Fruit fly (Drosophila melanogaster) ovary, adult (tissue): Measurements from ENCODE around the gene CG11313.
A peak's percentile ranks its signal among the peaks of the same experiment; 100 is the strongest.

ENCODE experiments used
- CG17801 ChIP-seq: fragments of 200-800 bp; optimal IDR thresholded peaks from 2 replicates; lab custom pipeline; 2019; ENCODE audit warnings: missing biosample characterization, mild to moderate bottlenecking, missing genetic modification characterization, moderate library complexity; ENCODE audit not compliant: partially characterized antibody

Gene CG11313

DNA sequence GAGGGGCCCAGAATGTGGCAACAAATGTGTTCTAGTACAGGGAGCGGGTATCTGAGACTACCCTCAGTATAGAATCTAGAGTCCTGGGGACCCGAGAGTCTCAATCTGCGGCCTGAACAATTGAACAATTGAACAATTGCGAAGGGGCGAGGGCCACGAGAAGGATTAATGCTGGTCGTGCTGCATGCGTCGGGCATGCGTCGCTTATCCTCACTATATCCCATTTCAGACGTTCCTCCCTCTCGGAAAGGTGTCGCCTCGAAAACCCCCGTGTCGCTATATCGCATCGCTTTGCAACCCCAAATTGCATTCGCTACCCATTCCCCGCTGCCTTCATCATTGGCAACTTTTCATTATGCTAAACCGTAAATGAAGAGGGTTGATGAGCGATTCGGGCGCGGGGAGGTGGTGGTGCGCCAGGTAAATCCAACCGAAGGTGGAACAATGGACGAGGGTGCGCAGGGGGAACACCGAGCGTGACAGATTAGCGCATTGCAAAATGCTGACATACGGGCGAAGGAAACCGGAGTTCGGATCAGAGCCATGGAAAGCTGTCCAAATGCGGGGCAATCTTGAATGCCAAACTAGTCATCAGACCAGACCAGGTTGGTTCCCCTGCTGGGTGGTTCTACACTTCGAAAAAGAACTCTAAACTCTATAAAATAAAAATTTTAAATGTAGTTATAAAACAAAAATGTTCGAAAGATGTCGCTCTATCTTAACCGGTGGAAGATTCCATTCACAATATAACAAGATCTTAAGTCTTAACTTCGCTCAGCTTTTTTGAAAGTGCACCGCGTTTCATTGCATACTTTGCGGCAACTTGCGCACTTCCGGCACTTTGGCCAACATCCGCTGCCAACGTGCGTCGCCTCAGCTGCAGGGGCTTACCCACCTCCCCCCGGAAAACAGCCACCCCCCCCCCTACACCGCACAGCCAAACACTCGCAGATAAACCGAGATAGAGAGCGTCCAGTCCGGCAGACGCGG is 28.1 kb upstream of the CG11313 start:
- no peak for TF ChIP-seq CG17801 (GFP tag; lab: Kevin White, UChicago)

DNA sequence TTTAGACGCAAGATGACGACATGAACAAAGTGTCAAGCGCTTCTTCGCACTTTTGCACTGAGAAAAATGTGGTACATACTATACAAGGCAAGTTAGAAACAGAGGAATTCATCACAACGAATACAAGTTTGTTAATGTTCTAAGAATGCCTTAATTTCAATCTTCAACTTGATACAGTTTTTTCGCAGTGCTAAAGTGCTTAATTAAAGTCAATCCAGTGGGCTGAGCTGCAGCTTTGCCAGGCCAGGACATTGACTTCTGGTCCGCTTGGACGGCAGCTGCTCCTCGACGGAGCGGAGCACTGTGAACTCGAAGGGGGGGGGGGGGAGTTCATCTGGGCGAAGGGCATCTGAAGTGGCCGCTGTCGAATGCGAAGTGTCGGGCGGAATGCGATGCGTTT is 25.2 kb upstream of the CG11313 start:
- TF ChIP-seq CG17801 (GFP tag; lab: Kevin White, UChicago), result no peak

DNA sequence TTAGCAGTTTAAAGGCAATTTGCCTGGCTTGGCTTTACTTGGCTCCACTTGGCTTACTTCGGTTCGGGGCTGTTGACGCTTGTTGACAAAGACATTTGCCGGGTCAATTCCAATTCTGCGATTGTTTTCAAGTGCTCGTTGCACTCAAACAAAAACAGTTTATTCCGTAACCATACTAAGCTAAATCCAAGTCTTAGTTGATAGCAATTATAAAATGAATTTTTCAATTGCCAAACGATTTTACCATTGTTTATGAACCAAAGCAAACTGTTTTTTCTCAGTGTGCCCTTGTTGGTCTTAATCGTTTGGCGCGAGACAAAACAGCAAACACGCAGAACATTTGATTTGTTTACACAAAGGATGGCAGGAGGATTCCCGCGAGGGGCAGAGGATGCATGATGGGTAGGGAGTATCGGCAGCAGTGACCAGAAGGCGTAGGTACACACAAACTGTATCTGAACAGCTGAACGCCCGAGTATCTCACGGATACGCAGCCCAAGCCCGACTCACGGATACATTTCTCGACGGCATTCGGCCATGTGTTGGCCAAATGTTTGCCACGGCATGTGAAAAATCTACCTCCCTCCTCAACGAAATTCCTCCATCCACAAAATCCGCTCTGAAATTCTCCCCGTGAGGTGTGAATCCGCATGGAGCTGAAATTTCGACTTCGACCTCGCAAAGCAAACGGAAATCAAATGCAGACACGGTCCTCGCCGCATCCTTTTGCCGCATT is 23.7 kb upstream of the CG11313 start:
- no peak for TF ChIP-seq CG17801 (GFP tag; lab: Kevin White, UChicago)

DNA sequence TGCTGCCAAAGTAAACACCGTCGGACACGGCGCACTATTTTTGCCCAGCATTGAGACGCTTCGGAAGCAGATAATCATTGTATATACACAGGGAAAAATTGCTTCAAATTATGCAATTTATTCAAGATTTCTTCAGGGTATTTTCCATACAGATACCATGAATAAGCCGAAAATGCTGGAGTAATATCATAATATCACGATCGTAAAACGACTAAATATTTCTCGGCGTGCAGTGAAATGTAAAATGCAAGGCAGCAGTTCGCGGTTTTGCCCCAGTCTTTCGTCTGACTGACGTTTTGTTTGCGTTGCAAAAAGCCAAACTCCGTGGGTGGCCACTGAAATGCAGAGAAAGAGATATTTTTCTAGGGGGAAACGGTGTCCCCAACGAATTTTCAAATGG is 19.9 kb upstream of the CG11313 start:
- peak; percentile 74 for TF ChIP-seq CG17801 (GFP tag; lab: Kevin White, UChicago)

DNA sequence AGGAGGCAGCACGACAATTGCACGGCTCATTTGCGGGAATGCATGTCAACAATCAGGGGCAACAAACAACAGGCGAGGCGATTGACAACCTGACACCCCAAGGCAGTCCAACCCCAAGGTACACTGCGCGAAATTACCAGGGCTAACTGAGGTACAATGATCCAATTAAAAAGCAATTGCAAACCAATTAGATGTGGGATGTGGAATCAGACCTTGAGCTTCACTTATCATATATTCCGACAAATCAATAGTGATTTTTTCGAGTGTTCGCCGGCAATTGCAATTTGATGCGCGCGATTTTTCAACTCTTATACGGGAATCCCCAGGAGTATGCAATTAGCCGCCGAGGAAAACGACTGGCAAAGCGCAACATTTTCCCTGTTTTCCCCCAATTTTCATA is 16.1 kb upstream of the CG11313 start:
- no peak for TF ChIP-seq CG17801 (GFP tag; lab: Kevin White, UChicago)

DNA sequence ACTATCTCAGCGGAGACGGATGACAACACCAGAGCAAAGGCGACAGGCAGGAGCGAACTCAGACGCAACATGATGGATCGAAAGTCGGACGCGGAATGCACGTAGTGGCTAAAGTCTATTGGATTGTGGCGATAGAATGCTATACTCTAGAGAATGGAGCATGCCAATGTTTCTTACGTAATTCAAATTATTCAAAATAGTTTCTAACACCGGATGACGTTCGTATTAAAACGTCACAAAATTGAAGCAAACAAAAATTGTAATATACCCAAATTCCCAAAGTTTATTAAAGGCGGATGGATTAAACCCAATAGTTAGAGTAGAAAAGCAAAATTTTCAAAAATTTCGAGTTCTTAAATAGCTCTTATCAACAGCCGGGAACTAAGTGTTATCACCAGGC is 15.2 kb upstream of the CG11313 start, which contains the start of gene Npc2h:
Gene Npc2h, minus strand, starts transcription at position 101 of the 400 bp plus-strand sequence.
- no peak for TF ChIP-seq CG17801 (GFP tag; lab: Kevin White, UChicago)

DNA sequence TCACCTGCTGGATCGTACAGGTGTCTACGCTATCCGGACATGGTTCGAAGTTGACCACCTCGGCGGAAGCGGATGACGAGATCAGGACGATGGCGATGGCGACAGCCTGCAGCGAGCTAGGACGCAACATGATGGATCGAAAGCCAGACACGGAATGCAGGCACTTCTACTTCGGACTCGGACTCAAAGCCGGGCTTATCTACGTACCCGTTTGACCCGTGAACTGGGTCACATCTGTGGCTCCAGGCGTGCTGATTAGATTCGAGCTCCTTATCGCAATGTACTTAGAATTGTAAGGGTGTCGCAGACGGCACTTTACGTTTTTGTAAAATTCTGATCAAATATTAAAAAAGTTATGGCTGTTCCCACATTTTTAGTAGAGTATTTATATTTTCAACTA is 14.1 kb upstream of the CG11313 start, which contains the start of gene Npc2g:
Gene Npc2g, minus strand, starts transcription at position 160 of the 400 bp plus-strand sequence.
- no peak for TF ChIP-seq CG17801 (GFP tag; lab: Kevin White, UChicago)

DNA sequence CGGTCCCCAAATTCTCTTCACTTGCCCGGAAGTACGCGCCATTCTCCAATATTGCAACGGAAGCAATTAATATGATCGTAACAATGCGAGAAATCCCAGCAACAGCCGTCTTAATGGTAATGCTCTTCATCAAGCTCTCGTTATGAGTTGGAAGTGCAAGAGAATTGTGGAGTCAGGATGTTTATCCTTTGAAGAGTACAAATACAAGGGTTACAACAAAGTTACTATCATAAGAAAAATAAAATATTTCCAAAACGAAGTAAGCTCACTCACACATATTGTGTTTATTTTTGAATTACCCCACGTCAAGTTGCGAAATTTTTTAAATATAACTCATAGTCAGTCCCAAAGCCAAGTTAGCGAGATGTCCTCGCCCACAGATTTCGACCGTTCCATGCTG is 11.6 kb upstream of the CG11313 start, which contains the start of gene CG15543:
Gene CG15543, plus strand, starts transcription at position 301 of the 400 bp plus-strand sequence.
- TF ChIP-seq CG17801 (GFP tag; lab: Kevin White, UChicago), result no peak

DNA sequence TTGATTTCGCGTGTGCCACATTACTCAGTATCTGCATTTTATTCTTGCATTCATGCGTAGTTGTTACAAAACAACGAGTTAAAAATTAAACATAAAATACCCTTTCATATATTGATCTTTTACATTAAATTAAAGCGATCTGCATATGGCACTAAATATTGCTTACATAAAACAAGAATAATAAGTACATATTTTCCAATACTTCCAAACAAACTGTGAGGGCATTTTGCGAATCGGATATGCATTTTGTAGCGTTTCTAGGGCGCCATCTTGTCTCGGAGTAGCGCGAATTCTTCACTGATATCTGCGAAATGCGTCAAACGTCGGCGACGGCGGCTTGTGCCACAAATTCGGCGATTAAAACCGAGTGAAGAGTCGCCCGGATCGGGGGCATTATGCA is 10.4 kb upstream of the CG11313 start:
- TF ChIP-seq CG17801 (GFP tag; lab: Kevin White, UChicago), result no peak

DNA sequence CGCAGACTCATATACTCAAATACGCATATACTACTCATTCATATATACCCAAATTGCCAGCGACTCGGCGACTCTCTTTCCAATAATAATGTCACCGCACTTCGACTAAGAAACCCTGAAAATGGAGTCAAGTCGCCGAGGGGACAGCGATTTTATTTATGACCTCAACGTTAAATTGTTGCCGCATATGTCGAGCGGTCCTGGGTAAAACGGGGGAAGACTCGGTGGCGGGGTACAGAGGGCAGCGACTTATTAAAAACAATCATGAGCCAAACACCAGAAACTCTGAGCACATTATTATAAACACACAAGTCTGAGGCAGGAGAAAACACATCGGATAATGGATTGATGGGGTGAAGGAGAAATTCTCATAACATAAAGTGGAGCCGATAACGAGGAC is 4.1 kb upstream of the CG11313 start:
- TF ChIP-seq CG17801 (GFP tag; lab: Kevin White, UChicago), result no peak

DNA sequence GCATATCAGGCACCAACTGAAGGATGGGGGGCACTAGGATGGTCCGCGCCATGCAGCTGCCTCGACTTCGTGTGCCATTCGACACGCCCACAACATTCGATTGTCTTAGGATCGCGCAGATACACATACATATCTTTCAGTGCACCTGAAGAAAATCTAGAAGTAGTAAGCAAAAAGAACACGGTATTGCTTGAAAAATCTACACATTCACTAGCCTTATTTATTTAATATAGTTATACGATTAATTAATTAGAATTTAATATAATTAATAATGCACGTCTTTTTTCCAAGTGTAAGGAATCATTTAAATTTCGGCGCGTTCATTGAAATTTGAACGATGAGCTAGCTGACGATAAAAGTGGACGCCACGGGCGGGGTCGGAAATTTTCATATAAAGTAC is 3.6 kb upstream of the CG11313 start:
- TF ChIP-seq CG17801 (GFP tag; lab: Kevin White, UChicago), result no peak

DNA sequence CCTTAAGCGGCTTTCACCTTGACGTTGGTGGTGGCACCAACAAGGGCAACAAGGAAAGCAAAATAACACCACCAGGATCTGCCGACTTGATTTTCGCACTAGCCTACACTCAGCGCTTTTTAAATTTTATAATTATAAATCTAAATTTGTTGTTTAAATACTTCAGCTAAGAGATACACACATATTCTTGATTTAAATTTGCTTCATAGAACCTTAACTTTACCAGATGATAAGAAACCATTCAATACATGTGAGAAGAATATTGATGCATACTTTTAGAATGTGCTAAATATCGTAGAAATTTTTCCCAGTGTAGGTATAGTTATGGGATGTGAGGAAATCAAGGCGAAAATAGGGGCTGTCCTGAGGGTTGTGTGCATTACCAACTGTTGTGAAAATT is 2.1 kb upstream of the CG11313 start:
- no peak for TF ChIP-seq CG17801 (GFP tag; lab: Kevin White, UChicago)

DNA sequence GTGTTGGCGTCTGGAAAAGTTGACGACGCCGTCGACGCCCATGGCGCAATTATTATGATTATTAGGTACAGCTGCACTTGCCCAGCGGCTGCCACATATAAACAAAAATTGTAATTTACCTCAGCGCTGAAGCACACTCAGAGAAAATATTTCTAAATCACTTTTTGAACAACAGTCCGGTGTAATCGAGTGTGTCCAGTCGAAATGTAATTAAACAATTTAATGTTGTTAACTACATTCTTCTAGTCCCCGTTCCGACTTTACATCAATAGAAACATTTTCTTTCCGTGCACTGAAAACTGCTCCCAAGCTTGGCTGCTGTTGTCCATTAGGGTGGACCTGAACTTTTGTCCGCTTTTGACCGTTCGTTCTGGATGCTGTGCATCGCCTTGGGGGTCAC is 2.0 kb downstream of the CG11313 start:
- no peak for TF ChIP-seq CG17801 (GFP tag; lab: Kevin White, UChicago)

DNA sequence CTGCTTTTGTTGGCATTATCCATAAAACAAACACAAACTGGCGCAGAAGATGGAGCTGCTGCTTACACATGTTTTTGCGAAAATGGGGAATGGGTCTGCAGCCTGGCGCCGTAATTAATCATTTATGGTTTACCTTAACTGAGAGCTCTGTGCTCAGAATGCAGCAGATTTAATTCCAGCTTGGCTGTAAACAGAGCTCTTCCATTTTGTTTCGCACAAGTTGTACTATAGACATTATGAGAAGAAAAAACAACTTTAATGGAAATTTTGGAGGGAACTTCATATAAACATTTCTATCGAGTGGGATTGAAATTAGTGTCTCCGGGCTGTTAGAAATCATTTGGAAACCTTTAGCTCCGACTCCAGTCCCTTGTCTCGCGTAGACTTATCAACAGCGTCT is 5.2 kb downstream of the CG11313 start, which contains the start of gene eIF4H2:
Gene eIF4H2, plus strand, starts transcription at position 301 of the 400 bp plus-strand sequence.
- no peak for TF ChIP-seq CG17801 (GFP tag; lab: Kevin White, UChicago)

DNA sequence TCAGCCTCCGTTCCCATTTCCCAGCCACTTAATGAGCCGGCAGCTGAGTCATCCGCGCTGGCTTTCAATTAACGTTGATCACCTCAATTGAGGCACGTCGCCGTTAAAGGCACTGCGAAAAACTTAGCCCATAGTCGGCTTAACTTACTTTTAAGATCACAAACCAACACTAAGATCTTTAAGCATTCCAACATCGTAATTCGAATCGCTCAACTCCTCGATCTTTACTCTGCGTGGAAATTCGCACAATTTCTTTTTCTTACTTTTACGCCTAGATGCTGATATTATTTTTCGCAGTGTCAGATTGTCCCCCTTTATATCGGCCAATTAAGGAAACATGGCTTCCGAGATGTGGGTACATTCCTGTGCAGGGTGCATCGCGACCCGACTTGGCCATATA is 8.6 kb downstream of the CG11313 start:
- TF ChIP-seq CG17801 (GFP tag; lab: Kevin White, UChicago), result no peak
